Fruit fly (Drosophila melanogaster): ENCODE measurements around the gene CG5421.

Gene CG5421

dm6 chr2L:12467673-12468072, 19.7 kb upstream of the CG5421 start (continued):
- TF ChIP-seq Meics (GFP tag; optimal IDR thresholded peaks at IDR 0.05) (peak; percentile 77), CG17912 (GFP tag; optimal IDR thresholded peaks at IDR 0.05) (no peak), zen2 (GFP tag; IDR thresholded peaks at IDR 0.05; ENCODE audit: partially characterized antibody) (no peak), tll (GFP tag; optimal IDR thresholded peaks at IDR 0.05) (no peak), fd3F (GFP tag; optimal IDR thresholded peaks at IDR 0.05) (peak; percentile 56), CG13424 (tag; optimal IDR thresholded peaks at IDR 0.05) (peak; percentile 50), H2.0 (GFP tag; IDR thresholded peaks at IDR 0.05) (peak; percentile 34; the same call in 1 of the 2 replicates), CG4617 (GFP tag; optimal IDR thresholded peaks at IDR 0.05; ENCODE audit: borderline replicate concordance) (no peak), CG8359 (GFP tag; optimal IDR thresholded peaks at IDR 0.05; ENCODE audit: borderline replicate concordance) (no peak), CrebB (tag; optimal IDR thresholded peaks at IDR 0.05) (peak; percentile 12), CG34224 (GFP tag; IDR thresholded peaks at IDR 0.05; ENCODE audit: partially characterized antibody) (no peak), nom (GFP tag; optimal IDR thresholded peaks at IDR 0.05) (no peak), CG1602 (GFP tag; optimal IDR thresholded peaks at IDR 0.05) (no peak), nerfin-2 (GFP tag; IDR thresholded peaks at IDR 0.05; ENCODE audit: partially characterized antibody) (no peak), Dbx (GFP tag; IDR thresholded peaks at IDR 0.05) (peak; percentile 81), CG7556 (GFP tag; optimal IDR thresholded peaks at IDR 0.05) (peak; percentile 30), Doc2 (GFP tag; IDR thresholded peaks at IDR 0.05) (no peak), Side (GFP tag; optimal IDR thresholded peaks at IDR 0.05) (peak; percentile 64), CG6654 (GFP tag; optimal IDR thresholded peaks at IDR 0.05) (no peak), tgo (GFP tag; IDR thresholded peaks at IDR 0.05) (peak; percentile 34; the same call in 1 of the 3 replicates), Dek (tag; optimal IDR thresholded peaks at IDR 0.05) (peak; percentile 68), CG17829 (tag; optimal IDR thresholded peaks at IDR 0.05) (no peak), CG7786 (GFP tag; optimal IDR thresholded peaks at IDR 0.05) (peak; percentile 55), wdn (GFP tag; IDR thresholded peaks at IDR 0.05) (peak; percentile 67; the same call in 1 of the 2 replicates), gcm (GFP tag; optimal IDR thresholded peaks at IDR 0.05) (no peak), ind (GFP tag; optimal IDR thresholded peaks at IDR 0.05) (peak; percentile 48), CG6683 (GFP tag; optimal IDR thresholded peaks at IDR 0.05) (no peak), lilli (GFP tag; optimal IDR thresholded peaks at IDR 0.05) (peak; percentile 85), HLH54F (GFP tag; optimal IDR thresholded peaks at IDR 0.05) (peak; percentile 76), CG15696 (tag; optimal IDR thresholded peaks at IDR 0.05) (no peak), CG10543 (GFP tag; optimal IDR thresholded peaks at IDR 0.05) (peak; percentile 77), CG7271 (tag; optimal IDR thresholded peaks at IDR 0.05) (no peak), Blimp-1 (GFP tag; optimal IDR thresholded peaks at IDR 0.05) (no peak), ERR (GFP tag; optimal IDR thresholded peaks at IDR 0.05) (peak; percentile 56), HLH4C (GFP tag; IDR thresholded peaks at IDR 0.05; ENCODE audit: partially characterized antibody) (no peak), maf-S (GFP tag; optimal IDR thresholded peaks at IDR 0.05) (peak; percentile 18), pzg (GFP tag; optimal IDR thresholded peaks at IDR 0.05) (no peak), CG4707 (GFP tag; optimal IDR thresholded peaks at IDR 0.05) (no peak), D19B (GFP tag; optimal IDR thresholded peaks at IDR 0.05) (peak; percentile 73), bcd (GFP tag; optimal IDR thresholded peaks at IDR 0.05) (peak; percentile 60), stc (GFP tag; IDR thresholded peaks at IDR 0.05) (0 out of 2 replicates have a peak, but pooled peaks have one; percentile 7), yki (optimal IDR thresholded peaks at IDR 0.05) (no peak), CG11398 (GFP tag; optimal IDR thresholded peaks at IDR 0.05) (peak; percentile 23), Atf3 (GFP tag; optimal IDR thresholded peaks at IDR 0.05) (no peak), CG12391 (tag; optimal IDR thresholded peaks at IDR 0.05) (peak; percentile 20), tup (GFP tag; optimal IDR thresholded peaks at IDR 0.05) (no peak), CG4424 (GFP tag; optimal IDR thresholded peaks at IDR 0.05) (no peak), CG18011 (GFP tag; optimal IDR thresholded peaks at IDR 0.05) (peak; percentile 62), C15 (GFP tag; IDR thresholded peaks at IDR 0.05) (no peak), btn (GFP tag; optimal IDR thresholded peaks at IDR 0.05) (no peak)

Measured in whole organism, embryonic.